Worm (Caenorhabditis elegans) whole organism, young adult: ENCODE measurements around the gene ent-2.

ENCODE experiments used
- B0019.2 ChIP-seq: fragments of 200-800 bp; sonication (Bioruptor generic); conservative IDR thresholded peaks from 2 replicates; pipeline ENCODE4 v1.3.6; 2022; ENCODE audit warnings: missing genetic modification reagents, missing genetic modification characterization, missing compliant biosample characterization
- C17E4.6 ChIP-seq: fragments of 200-800 bp; sonication (Bioruptor generic); IDR thresholded peaks from 2 replicates; pipeline ENCODE4 v1.3.6; 2022; ENCODE audit warnings: missing genetic modification reagents, missing genetic modification characterization, missing compliant biosample characterization
- D2030.7 ChIP-seq: fragments of 200-800 bp; sonication (Bioruptor generic); IDR thresholded peaks from 2 replicates; pipeline ENCODE4 v1.3.6; 2022; ENCODE audit warnings: missing genetic modification reagents, missing genetic modification characterization, missing compliant biosample characterization
- F23B12.7 ChIP-seq: sonication (generic microtip); optimal IDR thresholded peaks from 2 replicates; lab custom pipeline; 2017; ENCODE audit warnings: missing genetic modification characterization, mild to moderate bottlenecking, missing compliant biosample characterization, antibody characterized with exemption, moderate library complexity; ENCODE audit not compliant: insufficient read depth
- F33H1.4 ChIP-seq: fragments of 200-800 bp; sonication (Bioruptor generic); IDR thresholded peaks from 2 replicates; pipeline ENCODE4 v1.3.6; 2022; ENCODE audit warnings: missing genetic modification reagents, missing genetic modification characterization, missing compliant biosample characterization
- F37B4.10 ChIP-seq: fragments of 200-800 bp; sonication (Bioruptor generic); IDR thresholded peaks from 2 replicates; pipeline ENCODE4 v1.3.6; 2022; ENCODE audit warnings: missing genetic modification characterization, missing compliant biosample characterization
- F39B2.1 ChIP-seq: fragments of 200-800 bp; sonication (Bioruptor generic); IDR thresholded peaks from 2 replicates; pipeline ENCODE4 v1.3.6; 2022; ENCODE audit warnings: missing genetic modification reagents, missing genetic modification characterization, missing compliant biosample characterization
- F55B11.4 ChIP-seq: sonication (generic microtip); optimal IDR thresholded peaks from 2 replicates; lab custom pipeline; 2016; ENCODE audit warnings: missing compliant biosample characterization, missing genetic modification characterization, borderline replicate concordance; ENCODE audit not compliant: insufficient read depth
- K11D2.4 ChIP-seq: fragments of 200-800 bp; sonication (Bioruptor generic); IDR thresholded peaks from 2 replicates; pipeline ENCODE4 v1.3.6; 2022; ENCODE audit warnings: missing genetic modification reagents, missing genetic modification characterization, missing compliant biosample characterization
- T26A5.8 ChIP-seq: sonication (generic microtip); optimal IDR thresholded peaks from 2 replicates; lab custom pipeline; 2016; ENCODE audit warnings: missing genetic modification characterization, missing compliant biosample characterization
- Y53F4B.3 ChIP-seq: fragments of 200-800 bp; sonication (Bioruptor generic); IDR thresholded peaks from 2 replicates; pipeline ENCODE4 v1.3.6; 2022; ENCODE audit warnings: missing genetic modification reagents, missing genetic modification characterization, missing compliant biosample characterization
- Y56A3A.18 ChIP-seq: fragments of 200-800 bp; sonication (Bioruptor generic); IDR thresholded peaks from 2 replicates; pipeline ENCODE4 v1.3.6; 2022; ENCODE audit warnings: missing genetic modification reagents, missing genetic modification characterization, missing compliant biosample characterization
- Y79H2A.3 ChIP-seq: fragments of 200-800 bp; sonication (Bioruptor generic); conservative IDR thresholded peaks from 2 replicates; pipeline ENCODE4 v1.3.6; 2022; ENCODE audit warnings: missing genetic modification reagents, missing genetic modification characterization, missing compliant biosample characterization
- attf-5 ChIP-seq: fragments of 200-800 bp; sonication (Bioruptor generic); optimal IDR thresholded peaks from 2 replicates; lab custom pipeline; 2018; ENCODE audit warnings: mild to moderate bottlenecking, missing genetic modification characterization, missing compliant biosample characterization
- cebp-2 ChIP-seq: fragments of 200-800 bp; sonication (Bioruptor generic); IDR thresholded peaks from 2 replicates; pipeline ENCODE4 v1.3.6; 2022; ENCODE audit warnings: missing genetic modification characterization, missing compliant biosample characterization
- ceh-27 ChIP-seq: fragments of 200-800 bp; sonication (Bioruptor generic); optimal IDR thresholded peaks from 2 replicates; lab custom pipeline; 2018; ENCODE audit warnings: mild to moderate bottlenecking, missing genetic modification characterization, moderate library complexity, missing compliant biosample characterization
- ceh-40 ChIP-seq: fragments of 200-800 bp; sonication (Bioruptor generic); IDR thresholded peaks from 2 replicates; pipeline ENCODE4 v1.3.6; 2022; ENCODE audit warnings: missing genetic modification characterization, missing compliant biosample characterization
- ceh-91 ChIP-seq: fragments of 200-800 bp; sonication (Bioruptor generic); IDR thresholded peaks from 2 replicates; pipeline ENCODE4 v1.3.6; 2022; ENCODE audit warnings: missing genetic modification reagents, missing genetic modification characterization, missing compliant biosample characterization
- die-1 ChIP-seq: sonication (generic microtip); optimal IDR thresholded peaks from 2 replicates; lab custom pipeline; 2016; ENCODE audit warnings: missing genotype, mild to moderate bottlenecking, missing genetic modification characterization, missing compliant biosample characterization
- dpl-1 ChIP-seq: fragments of 150-350 bp; optimal IDR thresholded peaks from 2 replicates; lab custom pipeline; 2014; ENCODE audit warnings: missing biosample characterization, missing genetic modification reagents, missing genetic modification characterization
- egl-44 ChIP-seq: fragments of 200-800 bp; sonication (Bioruptor generic); IDR thresholded peaks from 2 replicates; pipeline ENCODE4 v1.3.6; 2022; ENCODE audit warnings: missing genetic modification reagents, missing genetic modification characterization, missing compliant biosample characterization
- gei-17 ChIP-seq: fragments of 200-800 bp; sonication (Bioruptor generic); optimal IDR thresholded peaks from 2 replicates; lab custom pipeline; 2018; ENCODE audit warnings: mild to moderate bottlenecking, missing genetic modification characterization, missing compliant biosample characterization
- hlh-12 ChIP-seq: sonication (generic microtip); optimal IDR thresholded peaks from 2 replicates; lab custom pipeline; 2016; ENCODE audit warnings: missing genetic modification characterization, missing compliant biosample characterization
- hlh-26 ChIP-seq: fragments of 200-800 bp; sonication (Bioruptor generic); conservative IDR thresholded peaks from 2 replicates; pipeline ENCODE4 v1.3.6; 2022; ENCODE audit warnings: missing genetic modification reagents, missing genetic modification characterization, missing compliant biosample characterization
- let-607 ChIP-seq, 2 experiments: fragments of 200-800 bp in 1 of 2; sonication (Bioruptor generic) in 1 of 2; sonication (generic microtip) in 1 of 2; optimal IDR thresholded peaks; 2 replicates each; lab custom pipeline; 2016 to 2018; ENCODE audit warnings: mild to moderate bottlenecking in 2 of 2, missing compliant biosample characterization in 2 of 2, missing genetic modification characterization in 2 of 2, moderate library complexity in 2 of 2, missing genotype in 1 of 2
- lin-26 ChIP-seq: fragments of 200-800 bp; sonication (Bioruptor generic); IDR thresholded peaks from 2 replicates; pipeline ENCODE4 v1.3.6; 2022; ENCODE audit warnings: missing genetic modification reagents, missing genetic modification characterization, missing compliant biosample characterization
- lin-54 ChIP-seq: fragments of 200-800 bp; sonication (Bioruptor generic); optimal IDR thresholded peaks from 2 replicates; lab custom pipeline; 2018; ENCODE audit warnings: mild to moderate bottlenecking, missing genetic modification characterization, missing compliant biosample characterization
- lir-1 ChIP-seq: fragments of 200-800 bp; sonication (Bioruptor generic); conservative IDR thresholded peaks from 2 replicates; pipeline ENCODE4 v1.3.6; 2022; ENCODE audit warnings: missing genetic modification reagents, missing genetic modification characterization, missing compliant biosample characterization
- madf-10 ChIP-seq: sonication (generic microtip); optimal IDR thresholded peaks from 2 replicates; lab custom pipeline; 2016; ENCODE audit warnings: mild to moderate bottlenecking, missing genetic modification characterization, missing compliant biosample characterization
- madf-3 ChIP-seq: fragments of 200-800 bp; sonication (Bioruptor generic); IDR thresholded peaks from 2 replicates; pipeline ENCODE4 v1.3.6; 2022; ENCODE audit warnings: missing genetic modification reagents, missing genetic modification characterization, missing compliant biosample characterization
- madf-8 ChIP-seq: fragments of 200-800 bp; sonication (Bioruptor generic); conservative IDR thresholded peaks from 2 replicates; pipeline ENCODE4 v1.3.6; 2022; ENCODE audit warnings: missing genetic modification reagents, missing genetic modification characterization, missing compliant biosample characterization
- mcd-1 ChIP-seq: fragments of 200-800 bp; sonication (Bioruptor generic); IDR thresholded peaks from 2 replicates; pipeline ENCODE4 v1.3.6; 2022; ENCODE audit warnings: missing genetic modification reagents, missing genetic modification characterization, missing compliant biosample characterization
- mes-4 ChIP-seq: sonication (generic microtip); optimal IDR thresholded peaks from 2 replicates; lab custom pipeline; 2016; ENCODE audit warnings: missing genotype, missing genetic modification characterization, missing compliant biosample characterization
- mxl-1 ChIP-seq: sonication (generic microtip); optimal IDR thresholded peaks from 2 replicates; lab custom pipeline; 2016; ENCODE audit warnings: missing genetic modification characterization, missing compliant biosample characterization
- nfya-1 ChIP-seq: sonication (generic microtip); optimal IDR thresholded peaks from 2 replicates; lab custom pipeline; 2017; ENCODE audit warnings: antibody characterized with exemption, missing compliant biosample characterization, missing genetic modification characterization, borderline replicate concordance; ENCODE audit not compliant: insufficient read depth
- nfya-2 ChIP-seq: fragments of 200-800 bp; sonication (Bioruptor generic); IDR thresholded peaks from 2 replicates; pipeline ENCODE4 v1.3.6; 2022; ENCODE audit warnings: missing genetic modification reagents, missing genetic modification characterization, missing compliant biosample characterization
- nhr-120 ChIP-seq: fragments of 200-800 bp; sonication (Bioruptor generic); IDR thresholded peaks from 2 replicates; pipeline ENCODE4 v1.3.6; 2022; ENCODE audit warnings: missing genetic modification characterization, missing compliant biosample characterization
- nhr-179 ChIP-seq: sonication (generic microtip); optimal IDR thresholded peaks from 2 replicates; lab custom pipeline; 2016; ENCODE audit warnings: mild to moderate bottlenecking, missing genetic modification characterization, missing compliant biosample characterization
- nhr-80 ChIP-seq: sonication (generic microtip); optimal IDR thresholded peaks from 2 replicates; lab custom pipeline; 2016; ENCODE audit warnings: missing genetic modification characterization, missing compliant biosample characterization
- nhr-90 ChIP-seq: sonication (generic microtip); optimal IDR thresholded peaks from 2 replicates; lab custom pipeline; 2016; ENCODE audit warnings: missing genotype, mild to moderate bottlenecking, missing genetic modification characterization, missing compliant biosample characterization
- rcor-1 ChIP-seq: fragments of 200-800 bp; sonication (Bioruptor generic); IDR thresholded peaks from 2 replicates; pipeline ENCODE4 v1.3.6; 2022; ENCODE audit warnings: missing genetic modification reagents, missing genetic modification characterization, missing compliant biosample characterization
- rec-8 ChIP-seq, 2 experiments: sonication (generic microtip); optimal IDR thresholded peaks; 2 replicates each; lab custom pipeline; 2016; ENCODE audit warnings: mild to moderate bottlenecking in 2 of 2, missing genetic modification characterization in 2 of 2, missing genetic modification reagents in 2 of 2, missing genotype in 2 of 2, missing biosample characterization in 1 of 2, missing compliant biosample characterization in 1 of 2, moderate library complexity in 1 of 2
- repo-1 ChIP-seq: sonication (generic microtip); optimal IDR thresholded peaks from 2 replicates; lab custom pipeline; 2017; ENCODE audit warnings: mild to moderate bottlenecking, missing genetic modification characterization, missing compliant biosample characterization
- rpc-1 ChIP-seq, 2 experiments: fragments of 150-350 bp in 1 of 2; sonication (generic microtip) in 1 of 2; optimal IDR thresholded peaks; 2 replicates each; lab custom pipeline; 2014 to 2018; ENCODE audit warnings: missing biosample characterization in 1 of 2, missing genetic modification characterization in 1 of 2, missing genetic modification reagents in 1 of 2, missing genotype in 1 of 2
- sdz-38 ChIP-seq: sonication (generic microtip); optimal IDR thresholded peaks from 2 replicates; lab custom pipeline; 2016; ENCODE audit warnings: missing genotype, missing genetic modification characterization, missing compliant biosample characterization
- snpc-4 ChIP-seq, 5 experiments: fragments of 150-350 bp in 1 of 5; sonication (generic microtip) in 4 of 5; optimal IDR thresholded peaks; 2 replicates each; lab custom pipeline; 2014 to 2018; ENCODE audit warnings: missing genetic modification characterization in 5 of 5, missing biosample characterization in 3 of 5, antibody characterized with exemption in 2 of 5, mild to moderate bottlenecking in 2 of 5, missing compliant biosample characterization in 2 of 5, missing genotype in 2 of 5, moderate library complexity in 2 of 5, missing genetic modification reagents in 1 of 5
- unc-62 ChIP-seq: fragments of 150-350 bp; optimal IDR thresholded peaks from 2 replicates; lab custom pipeline; 2014; ENCODE audit warnings: missing biosample characterization, missing genetic modification reagents, missing genetic modification characterization
- ztf-26 ChIP-seq: sonication (generic microtip); optimal IDR thresholded peaks from 2 replicates; lab custom pipeline; 2017; ENCODE audit warnings: missing genetic modification characterization, missing compliant biosample characterization

Gene ent-2

DNA sequence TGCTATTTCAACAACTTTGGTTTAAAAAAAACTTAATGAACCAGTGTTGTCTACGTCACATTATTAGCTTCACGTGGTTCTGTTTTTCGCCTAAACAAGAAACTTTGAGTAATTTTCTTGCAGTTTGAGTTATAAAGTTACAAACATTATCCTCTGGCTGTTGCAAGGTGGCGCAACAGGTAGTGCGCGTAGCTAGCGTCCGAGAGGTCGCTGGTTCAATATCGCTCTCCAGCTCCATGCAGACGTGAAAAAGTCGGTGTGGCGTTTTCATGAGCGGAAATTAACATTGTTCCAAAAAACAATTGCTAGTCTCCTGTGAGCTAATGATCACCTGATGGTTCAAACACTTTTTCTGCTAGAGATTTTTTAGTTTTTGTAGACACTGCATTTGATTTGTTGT is 18.4 kb downstream of the ent-2 start (continued):
- no peak for TF ChIP-seq dpl-1 (GFP tag; lab: Kevin White, UChicago)
- no peak for TF ChIP-seq nfya-2
- TF ChIP-seq Y79H2A.3 (GFP tag; lab: Robert Waterston, UW) = no peak
- peak; percentile 63 for TF ChIP-seq rpc-1 (optimal IDR thresholded peaks at IDR 0.05; lab: Kevin White, UChicago)
- peak; percentile 75 for TF ChIP-seq rpc-1 (tag; optimal IDR thresholded peaks at IDR 0.05; lab: Kevin White, UChicago)
- no peak for TF ChIP-seq gei-17
- no peak for TF ChIP-seq madf-10 (tag; lab: Kevin White, UChicago)
- TF ChIP-seq hlh-26 (GFP tag; lab: Robert Waterston, UW) = no peak
- no peak for TF ChIP-seq attf-5 (GFP tag; lab: Kevin White, UChicago)
- TF ChIP-seq ceh-91 (GFP tag; lab: Robert Waterston, UW) = no peak
- no peak for TF ChIP-seq repo-1 (tag; lab: Kevin White, UChicago)
- peak; percentile 29 for TF ChIP-seq nhr-179 (tag; lab: Kevin White, UChicago)
- TF ChIP-seq snpc-4 (GFP tag; optimal IDR thresholded peaks at IDR 0.05; lab: Kevin White, UChicago) = no peak
- TF ChIP-seq snpc-4 (tag; optimal IDR thresholded peaks at IDR 0.05; lab: Kevin White, UChicago) = peak in 3 of 4 experiments; percentile 29 to 67 (median 44)
- no peak for TF ChIP-seq egl-44 (GFP tag; lab: Robert Waterston, UW)
- TF ChIP-seq lin-26 (GFP tag; lab: Robert Waterston, UW) = 0 out of 2 replicates have a peak, but pooled peaks have one; percentile 12
- TF ChIP-seq K11D2.4 = no peak
- TF ChIP-seq D2030.7 (GFP tag; lab: Robert Waterston, UW) = no peak
- TF ChIP-seq F55B11.4 (tag; lab: Kevin White, UChicago) = no peak
- 0 out of 2 replicates have a peak, but pooled peaks have one; percentile 17 for TF ChIP-seq madf-3 (GFP tag; lab: Robert Waterston, UW)
- no peak for TF ChIP-seq mxl-1 (tag; lab: Kevin White, UChicago)
- TF ChIP-seq let-607 (tag; optimal IDR thresholded peaks at IDR 0.05; lab: Kevin White, UChicago) = peak; percentile 31 to 50
- TF ChIP-seq ceh-40 (GFP tag; lab: Robert Waterston, UW) = no peak
- no peak for TF ChIP-seq lin-54 (GFP tag; lab: Kevin White, UChicago)
- no peak for TF ChIP-seq F39B2.1 (GFP tag; lab: Robert Waterston, UW)
- no peak for TF ChIP-seq F37B4.10
- no peak for TF ChIP-seq ceh-27 (GFP tag; lab: Kevin White, UChicago)
- TF ChIP-seq C17E4.6 (GFP tag; lab: Robert Waterston, UW) = no peak
- no peak for TF ChIP-seq unc-62 (GFP tag; lab: Kevin White, UChicago)
- no peak for TF ChIP-seq sdz-38
- TF ChIP-seq ztf-26 = no peak
- TF ChIP-seq lir-1 (GFP tag; lab: Robert Waterston, UW) = no peak
- TF ChIP-seq hlh-12 (tag; lab: Kevin White, UChicago) = no peak
- peak; percentile 39 for TF ChIP-seq nhr-90
- peak; percentile 29 for TF ChIP-seq nhr-80 (tag; lab: Kevin White, UChicago)
- TF ChIP-seq die-1 (tag; lab: Kevin White, UChicago) = peak; percentile 22
- TF ChIP-seq madf-8 (GFP tag; lab: Robert Waterston, UW) = no peak
- peak; percentile 14 for TF ChIP-seq mes-4
- no peak for TF ChIP-seq nfya-1 (tag; lab: Kevin White, UChicago)

- TF ChIP-seq F33H1.4 (GFP tag; lab: Robert Waterston, UW) (no peak), mcd-1 (GFP tag; lab: Robert Waterston, UW) (no peak), Y56A3A.18 (no peak), T26A5.8 (tag; lab: Kevin White, UChicago) (no peak), rec-8 (tag; optimal IDR thresholded peaks at IDR 0.05; lab: Kevin White, UChicago) (no peak), nhr-120 (GFP tag; lab: Robert Waterston, UW) (no peak), C17E4.6 (GFP tag; lab: Robert Waterston, UW) (no peak), rcor-1 (GFP tag; lab: Robert Waterston, UW) (no peak), B0019.2 (no peak), egl-44 (GFP tag; lab: Robert Waterston, UW) (no peak), F23B12.7 (tag; lab: Kevin White, UChicago) (no peak), ceh-27 (GFP tag; lab: Kevin White, UChicago) (no peak), cebp-2 (no peak), Y53F4B.3 (GFP tag; lab: Robert Waterston, UW) (no peak)
Observed at ce11 chrX:15620200-15620599, 19.3 kb downstream of the ent-2 start, which contains the start of gene K09E9.1. TSS of gene K09E9.1 (plus strand) at chrX:15620500.
